Worm (Caenorhabditis elegans) whole organism, early embryonic: Measurements from ENCODE around the gene dhs-21.

Source experiments
- B0310.2 ChIP-seq: sonication (generic microtip); optimal IDR thresholded peaks from 2 replicates; lab custom pipeline; 2016; ENCODE audit warnings: mild to moderate bottlenecking, missing genetic modification characterization, missing compliant biosample characterization
- F13C5.2 ChIP-seq: sonication (generic microtip); optimal IDR thresholded peaks from 2 replicates; lab custom pipeline; 2017; ENCODE audit warnings: mild to moderate bottlenecking, missing genetic modification characterization, inconsistent platforms, missing compliant biosample characterization
- aly-1 ChIP-seq: sonication (generic microtip); optimal IDR thresholded peaks from 2 replicates; lab custom pipeline; 2016; ENCODE audit warnings: missing genetic modification characterization, missing compliant biosample characterization
- ama-1 ChIP-seq: fragments of 150-350 bp; optimal IDR thresholded peaks from 2 replicates; lab custom pipeline; 2014
- ceh-13 ChIP-seq: fragments of 200-800 bp; sonication (Bioruptor generic); optimal IDR thresholded peaks from 2 replicates; lab custom pipeline; 2018; ENCODE audit warnings: mild to moderate bottlenecking, missing genetic modification characterization, missing compliant biosample characterization
- ceh-36 ChIP-seq: sonication (generic microtip); optimal IDR thresholded peaks from 2 replicates; lab custom pipeline; 2016; ENCODE audit warnings: missing genetic modification characterization, inconsistent platforms, missing compliant biosample characterization
- ets-7 ChIP-seq: sonication (generic microtip); optimal IDR thresholded peaks from 2 replicates; lab custom pipeline; 2016; ENCODE audit warnings: missing genotype, missing genetic modification characterization, missing compliant biosample characterization
- flt-1 ChIP-seq: fragments of 200-800 bp; sonication (Bioruptor generic); IDR thresholded peaks from 2 replicates; pipeline ENCODE4 v1.3.6; 2022; ENCODE audit warnings: missing genetic modification characterization, missing compliant biosample characterization
- hmbx-1 ChIP-seq: sonication (generic microtip); optimal IDR thresholded peaks from 2 replicates; lab custom pipeline; 2016; ENCODE audit warnings: mild to moderate bottlenecking, missing genetic modification characterization, missing compliant biosample characterization
- hnd-1 ChIP-seq: sonication (generic microtip); optimal IDR thresholded peaks from 2 replicates; lab custom pipeline; 2016; ENCODE audit warnings: missing genetic modification characterization, missing compliant biosample characterization
- pes-1 ChIP-seq: fragments of 200-800 bp; sonication (Bioruptor generic); IDR thresholded peaks from 2 replicates; pipeline ENCODE4 v1.3.6; 2022; ENCODE audit warnings: missing genetic modification reagents, missing genetic modification characterization, missing compliant biosample characterization
- tbx-11 ChIP-seq: fragments of 200-800 bp; sonication (Bioruptor generic); IDR thresholded peaks from 2 replicates; pipeline ENCODE4 v1.3.6; 2022; ENCODE audit warnings: missing genetic modification characterization, missing compliant biosample characterization

ce11 chrV:12744979-12745378 is 11.5 kb upstream of the dhs-21 start, which contains the start of gene C15C8.7:
- TF ChIP-seq ama-1 (lab: Kevin White, UChicago): no peak
- no peak for TF ChIP-seq F13C5.2 (tag; lab: Kevin White, UChicago)
- TF ChIP-seq hmbx-1: no peak
- TF ChIP-seq hnd-1 (tag; lab: Kevin White, UChicago): no peak
- no peak for TF ChIP-seq flt-1 (GFP tag; lab: Robert Waterston, UW)
- no peak for TF ChIP-seq ceh-36
- no peak for TF ChIP-seq pes-1 (GFP tag; lab: Robert Waterston, UW)
- TF ChIP-seq ceh-13: no peak
- no peak for TF ChIP-seq B0310.2 (tag; lab: Kevin White, UChicago)
- TF ChIP-seq aly-1 (tag; lab: Kevin White, UChicago): no peak
- no peak for TF ChIP-seq tbx-11 (GFP tag; lab: Robert Waterston, UW)
- TF ChIP-seq ets-7: no peak
